Fruit fly (Drosophila melanogaster) whole organism, embryonic: Measurements from ENCODE around the gene alien.

Experiments
- Atf3 ChIP-seq: fragments of 200-800 bp; sonication (Bioruptor generic); optimal IDR thresholded peaks from 3 replicates; lab custom pipeline; 2016; ENCODE audit warnings: missing biosample characterization, missing genetic modification characterization
- CG10543 ChIP-seq: fragments of 200-800 bp; sonication (Bioruptor generic); optimal IDR thresholded peaks from 3 replicates; lab custom pipeline; 2017; ENCODE audit warnings: missing biosample characterization, mild to moderate bottlenecking, missing genetic modification characterization, moderate library complexity
- CG12219 ChIP-seq: fragments of 200-800 bp; sonication (Bioruptor generic); optimal IDR thresholded peaks from 3 replicates; lab custom pipeline; 2018; ENCODE audit warnings: missing biosample characterization, mild to moderate bottlenecking, missing genetic modification characterization
- CG13624 ChIP-seq: fragments of 200-800 bp; sonication (Bioruptor generic); optimal IDR thresholded peaks from 2 replicates; lab custom pipeline; 2016; ENCODE audit warnings: missing biosample characterization, missing genetic modification characterization
- CG13894 ChIP-seq: fragments of 200-800 bp; sonication (Bioruptor generic); optimal IDR thresholded peaks from 3 replicates; lab custom pipeline; 2018; ENCODE audit warnings: missing biosample characterization, mild to moderate bottlenecking, missing genetic modification characterization, moderate library complexity
- CG15269 ChIP-seq: fragments of 200-800 bp; sonication (Bioruptor generic); optimal IDR thresholded peaks from 2 replicates; lab custom pipeline; 2018; ENCODE audit warnings: missing biosample characterization, mild to moderate bottlenecking, missing genetic modification characterization, moderate library complexity
- CG15696 ChIP-seq: fragments of 200-800 bp; sonication (Bioruptor generic); optimal IDR thresholded peaks from 2 replicates; lab custom pipeline; 2019; ENCODE audit warnings: missing biosample characterization, mild to moderate bottlenecking, missing genetic modification characterization, moderate library complexity
- CG17359 ChIP-seq: fragments of 200-800 bp; sonication (Bioruptor generic); optimal IDR thresholded peaks from 3 replicates; lab custom pipeline; 2018; ENCODE audit warnings: missing biosample characterization, mild to moderate bottlenecking, missing genetic modification characterization, moderate library complexity
- CG18262 ChIP-seq: fragments of 200-800 bp; optimal IDR thresholded peaks from 3 replicates; lab custom pipeline; 2019; ENCODE audit warnings: missing biosample characterization, mild to moderate bottlenecking, missing genetic modification characterization, moderate library complexity
- CG2202 ChIP-seq: fragments of 200-800 bp; sonication (Bioruptor generic); optimal IDR thresholded peaks from 2 replicates; lab custom pipeline; 2018; ENCODE audit warnings: missing biosample characterization, mild to moderate bottlenecking, missing genetic modification characterization
- CG33557 ChIP-seq: fragments of 200-800 bp; sonication (Bioruptor generic); optimal IDR thresholded peaks from 2 replicates; lab custom pipeline; 2019; ENCODE audit warnings: missing biosample characterization, mild to moderate bottlenecking, missing genetic modification characterization, moderate library complexity
- CG34376 ChIP-seq: fragments of 200-800 bp; sonication (Bioruptor generic); optimal IDR thresholded peaks from 2 replicates; lab custom pipeline; 2018; ENCODE audit warnings: missing biosample characterization, mild to moderate bottlenecking, missing genetic modification characterization
- CG4360 ChIP-seq: fragments of 200-800 bp; sonication (Bioruptor generic); IDR thresholded peaks from 2 replicates; pipeline ENCODE4 v1.3.6; 2022; ENCODE audit warnings: missing biosample characterization, missing genetic modification characterization
- CG4404 ChIP-seq: fragments of 200-800 bp; sonication (Bioruptor generic); IDR thresholded peaks from 2 replicates; pipeline ENCODE4 v1.3.6; 2022; ENCODE audit warnings: missing biosample characterization, missing genetic modification characterization
- CG4424 ChIP-seq: fragments of 200-800 bp; sonication (Bioruptor generic); optimal IDR thresholded peaks from 3 replicates; lab custom pipeline; 2016; ENCODE audit warnings: missing biosample characterization, missing genetic modification characterization
- CG5180 ChIP-seq: fragments of 200-800 bp; sonication (Bioruptor generic); optimal IDR thresholded peaks from 3 replicates; lab custom pipeline; 2017; ENCODE audit warnings: missing biosample characterization, missing genetic modification characterization, mild to moderate bottlenecking, moderate library complexity, missing genetic modification reagents
- CG5245 ChIP-seq: fragments of 200-800 bp; sonication (Bioruptor generic); optimal IDR thresholded peaks from 3 replicates; lab custom pipeline; 2016; ENCODE audit warnings: missing biosample characterization, missing genetic modification characterization
- CG6654 ChIP-seq: fragments of 200-800 bp; sonication (Bioruptor generic); optimal IDR thresholded peaks from 2 replicates; lab custom pipeline; 2017; ENCODE audit warnings: missing biosample characterization, mild to moderate bottlenecking, missing genetic modification characterization
- CG9609 ChIP-seq: fragments of 200-800 bp; sonication (Bioruptor generic); optimal IDR thresholded peaks from 3 replicates; lab custom pipeline; 2016; ENCODE audit warnings: missing biosample characterization, missing genetic modification characterization
- Chrac-16 ChIP-seq: fragments of 200-800 bp; sonication (Bioruptor generic); optimal IDR thresholded peaks from 3 replicates; lab custom pipeline; 2016; ENCODE audit warnings: missing biosample characterization, missing genetic modification characterization
- D19B ChIP-seq: fragments of 200-800 bp; sonication (Bioruptor generic); optimal IDR thresholded peaks from 2 replicates; lab custom pipeline; 2017; ENCODE audit warnings: missing biosample characterization, mild to moderate bottlenecking, missing genetic modification characterization
- Deaf1 ChIP-seq: fragments of 200-800 bp; optimal IDR thresholded peaks from 3 replicates; lab custom pipeline; 2019; ENCODE audit warnings: missing biosample characterization, mild to moderate bottlenecking, missing genetic modification characterization, moderate library complexity
- Dip2 ChIP-seq: fragments of 200-800 bp; sonication (Bioruptor generic); IDR thresholded peaks from 2 replicates; pipeline ENCODE4 v1.3.6; 2022; ENCODE audit warnings: missing biosample characterization, missing genetic modification characterization
- Eip74EF ChIP-seq, 2 experiments: fragments of 200-800 bp in 1 of 2; fragments of >200 bp in 1 of 2; sonication (Bioruptor generic) in 1 of 2; optimal IDR thresholded peaks; 2 replicates each; lab custom pipeline; 2017 to 2019; ENCODE audit warnings: missing biosample characterization in 2 of 2, missing genetic modification characterization in 2 of 2, mild to moderate bottlenecking in 1 of 2, moderate library complexity in 1 of 2
- Hr78 ChIP-seq, 2 experiments: fragments of 200-800 bp in 1 of 2; fragments of >200 bp in 1 of 2; sonication (Bioruptor generic) in 1 of 2; optimal IDR thresholded peaks; 2 replicates each; lab custom pipeline; 2017 to 2019; ENCODE audit warnings: missing biosample characterization in 2 of 2, missing genetic modification characterization in 2 of 2, mild to moderate bottlenecking in 1 of 2, moderate library complexity in 1 of 2
- NfI ChIP-seq: fragments of 200-800 bp; sonication (Bioruptor generic); optimal IDR thresholded peaks from 3 replicates; lab custom pipeline; 2018; ENCODE audit warnings: missing biosample characterization, mild to moderate bottlenecking, missing genetic modification characterization, moderate library complexity
- PHDP ChIP-seq: fragments of 200-800 bp; sonication (Bioruptor generic); optimal IDR thresholded peaks from 3 replicates; lab custom pipeline; 2018; ENCODE audit warnings: missing biosample characterization, mild to moderate bottlenecking, missing genetic modification characterization, moderate library complexity
- Ravus ChIP-seq: fragments of 200-800 bp; sonication (Bioruptor generic); IDR thresholded peaks from 2 replicates; pipeline ENCODE4 v1.3.6; 2022; ENCODE audit warnings: missing biosample characterization, missing genetic modification characterization
- Side ChIP-seq: fragments of 200-800 bp; sonication (Bioruptor generic); optimal IDR thresholded peaks from 2 replicates; lab custom pipeline; 2016; ENCODE audit warnings: missing biosample characterization, missing genetic modification characterization
- abd-A ChIP-seq: fragments of 200-800 bp; sonication (Bioruptor generic); optimal IDR thresholded peaks from 3 replicates; lab custom pipeline; 2019; ENCODE audit warnings: missing biosample characterization, mild to moderate bottlenecking, missing genetic modification characterization, moderate library complexity
- chinmo ChIP-seq: fragments of 200-800 bp; sonication (Bioruptor generic); IDR thresholded peaks from 4 replicates; pipeline ENCODE4 v1.3.6; 2022; ENCODE audit warnings: missing biosample characterization, missing genetic modification characterization; ENCODE audit not compliant: partially characterized antibody
- corto ChIP-seq: fragments of 200-800 bp; sonication (Bioruptor generic); optimal IDR thresholded peaks from 2 replicates; lab custom pipeline; 2016; ENCODE audit warnings: missing biosample characterization, mild to moderate bottlenecking, missing genetic modification characterization, moderate library complexity
- dan ChIP-seq: fragments of 200-800 bp; sonication (Bioruptor generic); IDR thresholded peaks from 2 replicates; pipeline ENCODE4 v1.3.6; 2022; ENCODE audit warnings: missing biosample characterization, missing genetic modification characterization
- ftz-f1 ChIP-seq: fragments of 200-800 bp; sonication (Bioruptor generic); optimal IDR thresholded peaks from 2 replicates; lab custom pipeline; 2016; ENCODE audit warnings: missing biosample characterization, missing genetic modification characterization
- fu2 ChIP-seq: fragments of 200-800 bp; sonication (Bioruptor generic); optimal IDR thresholded peaks from 2 replicates; lab custom pipeline; 2016; ENCODE audit warnings: missing biosample characterization, missing genetic modification characterization
- gcm2 ChIP-seq: fragments of 200-800 bp; sonication (Bioruptor generic); optimal IDR thresholded peaks from 2 replicates; lab custom pipeline; 2016; ENCODE audit warnings: missing biosample characterization, missing genetic modification characterization
- grn ChIP-seq: fragments of 200-800 bp; sonication (Bioruptor generic); optimal IDR thresholded peaks from 3 replicates; lab custom pipeline; 2017; ENCODE audit warnings: missing biosample characterization, missing genetic modification characterization
- gro ChIP-seq: fragments of 200-800 bp; sonication (Bioruptor generic); optimal IDR thresholded peaks from 2 replicates; lab custom pipeline; 2016; ENCODE audit warnings: missing biosample characterization, missing genetic modification characterization
- ham ChIP-seq: fragments of 200-800 bp; sonication (Bioruptor generic); IDR thresholded peaks from 2 replicates; pipeline ENCODE4 v1.3.6; 2022; ENCODE audit warnings: missing biosample characterization, missing genetic modification characterization
- kah ChIP-seq: fragments of 200-800 bp; sonication (Bioruptor generic); optimal IDR thresholded peaks from 2 replicates; lab custom pipeline; 2018; ENCODE audit warnings: missing biosample characterization, mild to moderate bottlenecking, missing genetic modification characterization
- luna ChIP-seq: fragments of 200-800 bp; sonication (Bioruptor generic); optimal IDR thresholded peaks from 2 replicates; lab custom pipeline; 2016; ENCODE audit warnings: missing biosample characterization, missing genetic modification characterization
- mirr ChIP-seq: fragments of 200-800 bp; sonication (Bioruptor generic); optimal IDR thresholded peaks from 3 replicates; lab custom pipeline; 2018; ENCODE audit warnings: missing biosample characterization, mild to moderate bottlenecking, missing genetic modification characterization
- nom ChIP-seq: fragments of 200-800 bp; sonication (Bioruptor generic); optimal IDR thresholded peaks from 2 replicates; lab custom pipeline; 2017; ENCODE audit warnings: missing biosample characterization, missing genetic modification characterization, mild to moderate bottlenecking, moderate library complexity, missing genetic modification reagents
- p53 ChIP-seq: fragments of 200-800 bp; sonication (Bioruptor generic); optimal IDR thresholded peaks from 2 replicates; lab custom pipeline; 2016; ENCODE audit warnings: missing biosample characterization, missing genetic modification characterization
- ro ChIP-seq: fragments of 200-800 bp; sonication (Bioruptor generic); IDR thresholded peaks from 2 replicates; pipeline ENCODE4 v1.3.6; 2022; ENCODE audit warnings: missing biosample characterization, missing genetic modification characterization
- sd ChIP-seq: fragments of 200-800 bp; sonication (Bioruptor generic); optimal IDR thresholded peaks from 3 replicates; lab custom pipeline; 2018; ENCODE audit warnings: missing biosample characterization, mild to moderate bottlenecking, missing genetic modification characterization, moderate library complexity
- shn ChIP-seq: fragments of 200-800 bp; sonication (Bioruptor generic); optimal IDR thresholded peaks from 3 replicates; lab custom pipeline; 2016; ENCODE audit warnings: missing biosample characterization, missing genetic modification characterization
- sna ChIP-seq: fragments of 200-800 bp; sonication (Bioruptor generic); IDR thresholded peaks from 2 replicates; pipeline ENCODE4 v1.3.6; 2022; ENCODE audit warnings: missing biosample characterization, missing genetic modification characterization; ENCODE audit not compliant: partially characterized antibody
- sug ChIP-seq: fragments of 200-800 bp; optimal IDR thresholded peaks from 2 replicates; lab custom pipeline; 2019; ENCODE audit warnings: missing biosample characterization, mild to moderate bottlenecking, missing genetic modification characterization, moderate library complexity
- unpg ChIP-seq: fragments of 200-800 bp; sonication (Bioruptor generic); optimal IDR thresholded peaks from 3 replicates; lab custom pipeline; 2018; ENCODE audit warnings: missing biosample characterization, mild to moderate bottlenecking, missing genetic modification characterization, moderate library complexity

The alien gene

DNA sequence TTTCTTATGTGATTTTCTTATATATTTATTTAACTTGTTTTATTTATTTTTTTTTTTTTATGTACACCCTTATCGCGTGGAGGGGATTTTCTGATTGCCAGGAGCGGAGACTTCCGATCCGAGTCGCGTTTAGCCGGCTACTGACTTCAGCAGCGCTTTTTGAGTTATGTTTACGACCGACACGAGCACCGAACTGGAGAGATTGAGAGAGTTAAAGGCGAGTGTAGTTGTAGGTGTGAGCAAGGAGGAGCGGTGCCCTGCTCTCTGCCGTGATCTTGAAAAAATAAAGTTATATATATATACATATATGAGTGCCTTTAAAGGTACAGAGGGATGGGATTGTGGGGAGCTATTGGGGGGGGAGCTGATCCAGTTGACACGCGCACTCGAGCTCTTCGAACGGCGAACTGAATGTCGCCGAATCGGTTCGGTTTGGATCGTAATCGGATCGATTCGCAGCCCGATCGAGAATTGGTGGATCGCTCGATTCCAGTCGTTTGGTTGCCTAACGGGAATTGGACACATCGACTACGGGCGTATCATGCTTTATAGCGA is 8.1 kb downstream of the alien start, which contains the start of gene rost (continued):
- TF ChIP-seq CG5245 (GFP tag; lab: Kevin White, UChicago) (no peak), nom (GFP tag; lab: Kevin White, UChicago) (peak; percentile 57), dan (GFP tag; lab: Robert Waterston, UW) (no peak), CG2202 (tag; lab: Kevin White, UChicago) (no peak), CG13624 (GFP tag; lab: Kevin White, UChicago) (no peak), D19B (no peak), Dip2 (GFP tag; lab: Robert Waterston, UW) (no peak), Eip74EF (GFP tag; optimal IDR thresholded peaks at IDR 0.05; lab: Kevin White, UChicago) (no peak), CG18262 (no peak), Deaf1 (tag; lab: Kevin White, UChicago) (peak; percentile 94), CG6654 (no peak), shn (GFP tag; lab: Kevin White, UChicago) (no peak), Hr78 (GFP tag; optimal IDR thresholded peaks at IDR 0.05; lab: Kevin White, UChicago) (no peak), CG13894 (tag; lab: Kevin White, UChicago) (peak; percentile 46), kah (GFP tag; lab: Kevin White, UChicago) (no peak), grn (GFP tag; lab: Kevin White, UChicago) (peak; percentile 73), CG15269 (tag; lab: Kevin White, UChicago) (no peak), ro (no peak), CG33557 (GFP tag; lab: Kevin White, UChicago) (no peak), CG5180 (GFP tag; lab: Kevin White, UChicago) (peak; percentile 77), gcm2 (no peak), Side (no peak), ftz-f1 (GFP tag; lab: Kevin White, UChicago) (no peak), CG4360 (no peak), CG34376 (GFP tag; lab: Kevin White, UChicago) (peak; percentile 86), unpg (GFP tag; lab: Kevin White, UChicago) (no peak), corto (GFP tag; lab: Kevin White, UChicago) (peak; percentile 51), Ravus (no peak), CG10543 (GFP tag; lab: Kevin White, UChicago) (peak; percentile 75), NfI (GFP tag; lab: Kevin White, UChicago) (no peak), ham (no peak), sna (GFP tag; lab: Robert Waterston, UW) (no peak)

DNA sequence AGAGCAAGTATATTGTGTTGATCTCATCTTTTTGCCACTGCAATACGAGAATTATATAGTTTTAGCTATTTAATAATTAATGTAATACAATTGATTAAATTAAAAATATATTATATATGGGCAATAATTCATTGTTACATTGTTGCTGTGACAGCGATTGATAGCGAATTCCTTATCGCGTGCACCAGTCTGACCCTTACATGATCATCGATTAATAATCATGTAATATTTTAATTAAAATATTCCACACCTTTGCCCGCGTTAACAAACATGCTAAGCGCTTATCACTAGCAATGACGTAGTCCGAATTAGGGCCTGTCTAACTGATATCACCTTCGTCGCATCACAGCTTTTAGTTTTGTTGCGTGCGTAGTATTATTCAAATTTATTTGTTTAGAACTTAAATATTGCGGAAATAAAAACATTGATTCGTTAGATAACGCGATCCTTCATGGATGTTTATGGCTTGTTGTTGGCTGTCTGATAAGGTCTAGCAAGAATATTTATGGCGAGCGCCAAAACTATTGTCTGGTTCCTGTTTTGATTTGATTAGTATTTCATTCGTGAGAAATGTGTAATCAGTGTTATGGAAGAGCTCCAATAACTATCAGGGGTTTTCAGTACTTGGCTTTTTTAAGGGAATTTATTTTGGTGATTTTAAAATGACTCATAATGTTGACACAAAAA is 9.8 kb downstream of the alien start:
- TF ChIP-seq abd-A (tag; lab: Kevin White, UChicago): no peak
- TF ChIP-seq CG4424 (GFP tag; lab: Kevin White, UChicago): no peak
- TF ChIP-seq p53 (GFP tag; lab: Kevin White, UChicago): no peak
- no peak for TF ChIP-seq CG15696
- TF ChIP-seq Atf3 (GFP tag; lab: Kevin White, UChicago): no peak
- TF ChIP-seq chinmo: 0 out of 4 replicates have a peak, but pooled peaks have one; percentile 44
- peak; percentile 83 for TF ChIP-seq sug (tag; lab: Kevin White, UChicago)
- TF ChIP-seq fu2 (GFP tag; lab: Kevin White, UChicago): no peak
- TF ChIP-seq CG12219 (GFP tag; lab: Kevin White, UChicago): no peak
- no peak for TF ChIP-seq CG9609 (GFP tag; lab: Kevin White, UChicago)
- no peak for TF ChIP-seq Chrac-16 (GFP tag; lab: Kevin White, UChicago)
- no peak for TF ChIP-seq luna (GFP tag; lab: Kevin White, UChicago)
- TF ChIP-seq CG17359 (tag; lab: Kevin White, UChicago): no peak
- no peak for TF ChIP-seq PHDP
- peak; percentile 14 for TF ChIP-seq gro (GFP tag; lab: Kevin White, UChicago)
- TF ChIP-seq mirr (GFP tag; lab: Kevin White, UChicago): peak; percentile 84
- TF ChIP-seq CG4404 (GFP tag; lab: Robert Waterston, UW): no peak
- peak; percentile 79 for TF ChIP-seq sd (tag; lab: Kevin White, UChicago)
